Fruit fly (Drosophila melanogaster) whole organism, wandering third instar larva: ENCODE data around the gene CG33710.

Experiments
- CrebA ChIP-seq: fragments of 200-800 bp; sonication (Bioruptor generic); optimal IDR thresholded peaks from 2 replicates; lab custom pipeline; 2016; ENCODE audit warnings: missing biosample characterization, mild to moderate bottlenecking, missing genetic modification characterization, borderline replicate concordance
- HLH106 ChIP-seq: fragments of 200-800 bp; optimal IDR thresholded peaks from 3 replicates; lab custom pipeline; 2019; ENCODE audit warnings: missing biosample characterization, mild to moderate bottlenecking, missing genetic modification characterization, moderate library complexity
- Hr83 ChIP-seq: fragments of 200-300 bp; sonication (Bioruptor generic); optimal IDR thresholded peaks from 2 replicates; lab custom pipeline; 2016; ENCODE audit warnings: missing biosample characterization, mild to moderate bottlenecking, missing genetic modification characterization, moderate library complexity; ENCODE audit not compliant: poor library complexity, severe bottlenecking
- Mio ChIP-seq: sonication (Bioruptor generic); optimal IDR thresholded peaks from 2 replicates; lab custom pipeline; 2016; ENCODE audit warnings: missing biosample characterization, missing genetic modification characterization
- Myc ChIP-seq: fragments of >200 bp; optimal IDR thresholded peaks from 2 replicates; lab custom pipeline; 2017
- OdsH ChIP-seq: fragments of 200-800 bp; sonication (Bioruptor generic); optimal IDR thresholded peaks from 2 replicates; lab custom pipeline; 2016; ENCODE audit warnings: missing biosample characterization, mild to moderate bottlenecking, missing genetic modification characterization
- Sp1 ChIP-seq: fragments of 200-800 bp; sonication (Bioruptor generic); optimal IDR thresholded peaks from 3 replicates; lab custom pipeline; 2019; ENCODE audit warnings: missing biosample characterization, mild to moderate bottlenecking, missing genetic modification characterization, moderate library complexity
- dsf ChIP-seq: sonication (Bioruptor generic); optimal IDR thresholded peaks from 2 replicates; lab custom pipeline; 2016; ENCODE audit warnings: missing biosample characterization, missing genetic modification characterization, borderline replicate concordance
- fru ChIP-seq: fragments of 200-800 bp; sonication (Bioruptor generic); optimal IDR thresholded peaks from 3 replicates; lab custom pipeline; 2016; ENCODE audit warnings: missing biosample characterization, mild to moderate bottlenecking, missing genetic modification characterization
- h ChIP-seq: fragments of 200-800 bp; sonication (Bioruptor generic); optimal IDR thresholded peaks from 3 replicates; lab custom pipeline; 2016; ENCODE audit warnings: missing biosample characterization, mild to moderate bottlenecking, missing genetic modification characterization
- jim ChIP-seq: fragments of 175-275, 200-325 bp; sonication (Bioruptor generic); optimal IDR thresholded peaks from 2 replicates; lab custom pipeline; 2016; ENCODE audit warnings: missing biosample characterization, mild to moderate bottlenecking, missing genetic modification characterization
- pan ChIP-seq: fragments of >200 bp; optimal IDR thresholded peaks from 2 replicates; lab custom pipeline; 2017
- psq ChIP-seq: fragments of 200-800 bp; sonication (Bioruptor generic); optimal IDR thresholded peaks from 3 replicates; lab custom pipeline; 2017; ENCODE audit warnings: missing biosample characterization, mild to moderate bottlenecking, missing genetic modification characterization, moderate library complexity
- usp ChIP-seq: fragments of >200 bp; optimal IDR thresholded peaks from 2 replicates; lab custom pipeline; 2017; ENCODE audit warnings: missing biosample characterization, missing genetic modification characterization

DNA sequence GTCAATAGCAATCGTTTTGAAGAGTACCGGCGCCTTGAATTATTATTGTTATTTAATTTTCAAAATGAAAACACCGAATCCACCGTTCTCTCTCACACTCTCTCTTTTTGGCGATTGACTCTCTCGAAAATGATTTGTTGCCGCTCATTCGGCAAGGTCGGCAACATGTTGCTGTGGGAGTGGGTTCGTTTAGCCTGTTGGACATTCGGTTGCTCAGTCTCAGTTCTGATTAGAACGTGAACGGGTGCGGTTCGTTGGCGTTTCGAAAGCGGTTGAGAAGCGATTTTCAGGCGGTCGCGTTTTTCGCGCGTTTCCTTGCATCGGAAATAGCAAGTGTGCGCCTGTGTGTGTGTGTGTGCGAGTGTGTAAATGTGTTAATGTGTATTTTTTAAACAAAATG is 13.6 kb downstream of the CG33710 start, which contains the start of gene Ac76E:
- TF ChIP-seq Myc (lab: Kevin White, UChicago) (peak; percentile 51), OdsH (GFP tag; lab: Kevin White, UChicago) (no peak), usp (GFP tag; lab: Kevin White, UChicago) (no peak), Hr83 (GFP tag; lab: Kevin White, UChicago) (peak; percentile 11), jim (no peak), Sp1 (GFP tag; lab: Kevin White, UChicago) (no peak), psq (no peak), pan (lab: Kevin White, UChicago) (no peak), dsf (GFP tag; lab: Kevin White, UChicago) (no peak), CrebA (GFP tag; lab: Kevin White, UChicago) (no peak), HLH106 (tag; lab: Kevin White, UChicago) (no peak), Mio (no peak), fru (GFP tag; lab: Kevin White, UChicago) (no peak), h (peak; percentile 0)
